Worm (Caenorhabditis elegans) whole organism, L4 larva: Measurements from ENCODE around the gene str-52.
"Not testable (repeated sequence)": the region's sequence is repeated elsewhere in the genome, so short reads cannot be mapped to it uniquely, and the experiment has no call there.

Experiments used
- R02D3.7 ChIP-seq: fragments of 150-350 bp; sonication (generic microtip); optimal IDR thresholded peaks from 3 replicates; lab custom pipeline; 2014; ENCODE audit warnings: missing biosample characterization, missing genetic modification characterization
- Y105C5A.15 ChIP-seq: fragments of 200-800 bp; sonication (Bioruptor generic); IDR thresholded peaks from 2 replicates; pipeline ENCODE4 v1.3.6; 2022; ENCODE audit warnings: missing genetic modification characterization, missing compliant biosample characterization
- Y5F2A.4 ChIP-seq: fragments of 200-800 bp; sonication (Bioruptor generic); optimal IDR thresholded peaks from 2 replicates; lab custom pipeline; 2018; ENCODE audit warnings: mild to moderate bottlenecking, missing genetic modification characterization, missing compliant biosample characterization
- Y75B8A.6 ChIP-seq: fragments of 200-800 bp; sonication (Bioruptor generic); IDR thresholded peaks from 2 replicates; pipeline ENCODE4 v1.3.6; 2022; ENCODE audit warnings: missing genetic modification reagents, missing genetic modification characterization, missing compliant biosample characterization
- aha-1 ChIP-seq: fragments of 150-350 bp; peaks from one replicate; lab custom pipeline; 2014; ENCODE audit warnings: missing biosample characterization, missing genetic modification characterization
- arid-1 ChIP-seq: fragments of 200-800 bp; sonication (Bioruptor generic); conservative IDR thresholded peaks from 2 replicates; pipeline ENCODE4 v1.3.6; 2022; ENCODE audit warnings: missing genetic modification reagents, missing genetic modification characterization, missing compliant biosample characterization
- ceh-32 ChIP-seq: sonication (generic microtip); optimal IDR thresholded peaks from 2 replicates; lab custom pipeline; 2016; ENCODE audit warnings: mild to moderate bottlenecking, missing genetic modification characterization, missing compliant biosample characterization; ENCODE audit not compliant: poor library complexity
- ceh-44 ChIP-seq: fragments of 200-800 bp; sonication (Bioruptor generic); IDR thresholded peaks from 2 replicates; pipeline ENCODE4 v1.3.6; 2022; ENCODE audit warnings: missing genetic modification reagents, missing genetic modification characterization, missing compliant biosample characterization
- daf-16 ChIP-seq, 3 experiments: sonication (generic microtip); optimal IDR thresholded peaks; 2 replicates each; lab custom pipeline; 2016 to 2017; ENCODE audit warnings: missing genetic modification characterization in 3 of 3, missing genetic modification reagents in 3 of 3, mild to moderate bottlenecking in 2 of 3, missing compliant biosample characterization in 2 of 3, missing biosample characterization in 1 of 3, moderate library complexity in 1 of 3
- hif-1 ChIP-seq, 2 experiments: sonication (generic microtip); optimal IDR thresholded peaks; 2 replicates each; lab custom pipeline; 2016 to 2017; ENCODE audit warnings: missing compliant biosample characterization in 2 of 2, missing genetic modification characterization in 2 of 2, missing genetic modification reagents in 2 of 2, missing genotype in 2 of 2, mild to moderate bottlenecking in 1 of 2
- hlh-30 ChIP-seq: sonication (generic microtip); optimal IDR thresholded peaks from 2 replicates; lab custom pipeline; 2017; ENCODE audit warnings: antibody characterized with exemption, mild to moderate bottlenecking, missing genetic modification characterization, missing compliant biosample characterization; ENCODE audit not compliant: insufficient read depth
- hmg-1.1 ChIP-seq: fragments of 200-800 bp; sonication (Bioruptor generic); IDR thresholded peaks from 2 replicates; pipeline ENCODE4 v1.3.6; 2022; ENCODE audit warnings: missing genetic modification reagents, missing genetic modification characterization, missing compliant biosample characterization
- jun-1 ChIP-seq: fragments of 150-350 bp; optimal IDR thresholded peaks from 2 replicates; lab custom pipeline; 2014; ENCODE audit warnings: missing biosample characterization, missing genetic modification reagents, missing genetic modification characterization
- lir-3 ChIP-seq: sonication (generic microtip); optimal IDR thresholded peaks from 2 replicates; lab custom pipeline; 2016; ENCODE audit warnings: mild to moderate bottlenecking, missing genetic modification characterization, missing compliant biosample characterization
- madf-5 ChIP-seq, 2 experiments: fragments of 200-800 bp; sonication (Bioruptor generic); IDR thresholded peaks; 2 replicates each; pipeline ENCODE4 v1.3.6; 2022; ENCODE audit warnings: missing compliant biosample characterization in 2 of 2, missing genetic modification characterization in 2 of 2
- madf-9 ChIP-seq: fragments of 200-800 bp; sonication (Bioruptor generic); conservative IDR thresholded peaks from 2 replicates; pipeline ENCODE4 v1.3.6; 2022; ENCODE audit warnings: missing genetic modification reagents, missing genetic modification characterization, missing compliant biosample characterization
- nhr-10 ChIP-seq: fragments of 150-350 bp; optimal IDR thresholded peaks from 2 replicates; lab custom pipeline; 2014; ENCODE audit warnings: missing biosample characterization, missing genetic modification characterization
- nhr-11 ChIP-seq: fragments of 150-350 bp; optimal IDR thresholded peaks from 2 replicates; lab custom pipeline; 2014; ENCODE audit warnings: missing biosample characterization, missing genetic modification characterization
- nhr-237 ChIP-seq: sonication (generic microtip); optimal IDR thresholded peaks from 2 replicates; lab custom pipeline; 2017; ENCODE audit warnings: missing biosample characterization, missing genetic modification characterization
- nhr-28 ChIP-seq: fragments of 150-350 bp; optimal IDR thresholded peaks from 2 replicates; lab custom pipeline; 2014; ENCODE audit warnings: missing biosample characterization, missing genetic modification characterization
- nhr-41 ChIP-seq: fragments of 200-800 bp; sonication (Bioruptor generic); IDR thresholded peaks from 2 replicates; pipeline ENCODE4 v1.3.6; 2022; ENCODE audit warnings: missing genetic modification reagents, missing genetic modification characterization, missing compliant biosample characterization
- nhr-6 ChIP-seq: fragments of 150-350 bp; optimal IDR thresholded peaks from 2 replicates; lab custom pipeline; 2014; ENCODE audit warnings: missing biosample characterization, missing genetic modification characterization
- rbr-2 ChIP-seq: sonication (generic microtip); optimal IDR thresholded peaks from 2 replicates; lab custom pipeline; 2016; ENCODE audit warnings: missing genotype, missing genetic modification characterization, missing compliant biosample characterization
- tra-1 ChIP-seq: fragments of 200-800 bp; sonication (Bioruptor generic); IDR thresholded peaks from 2 replicates; pipeline ENCODE4 v1.3.6; 2022; ENCODE audit warnings: missing genetic modification reagents, missing genetic modification characterization, missing compliant biosample characterization
- unc-130 ChIP-seq: sonication (generic microtip); optimal IDR thresholded peaks from 2 replicates; lab custom pipeline; 2016; ENCODE audit warnings: missing genetic modification reagents, missing genetic modification characterization, missing compliant biosample characterization
- unc-62 ChIP-seq, 3 experiments: fragments of 150-350 bp in 1 of 3; sonication (generic microtip); optimal IDR thresholded peaks in 2 of 3; peaks in 1 of 3; 1 replicate in 1 of 3; 2 replicates in 2 of 3; lab custom pipeline; 2014 to 2017; ENCODE audit warnings: missing biosample characterization in 3 of 3, missing genetic modification characterization in 3 of 3, missing genetic modification reagents in 3 of 3, missing genotype in 1 of 3
- vab-7 ChIP-seq: fragments of 200-800 bp; sonication (Bioruptor generic); IDR thresholded peaks from 2 replicates; pipeline ENCODE4 v1.3.6; 2022; ENCODE audit warnings: missing genetic modification reagents, missing genetic modification characterization, missing compliant biosample characterization
- zfp-2 ChIP-seq: sonication (generic microtip); optimal IDR thresholded peaks from 2 replicates; lab custom pipeline; 2016; ENCODE audit warnings: mild to moderate bottlenecking, missing genetic modification characterization, missing compliant biosample characterization
- zip-11 ChIP-seq: fragments of 200-800 bp; sonication (Bioruptor generic); IDR thresholded peaks from 2 replicates; pipeline ENCODE4 v1.3.6; 2022; ENCODE audit warnings: missing genetic modification characterization, missing compliant biosample characterization
- ztf-11 ChIP-seq: fragments of 150-350 bp; optimal IDR thresholded peaks from 2 replicates; lab custom pipeline; 2014; ENCODE audit warnings: missing biosample characterization, missing genetic modification characterization

The str-52 gene

DNA sequence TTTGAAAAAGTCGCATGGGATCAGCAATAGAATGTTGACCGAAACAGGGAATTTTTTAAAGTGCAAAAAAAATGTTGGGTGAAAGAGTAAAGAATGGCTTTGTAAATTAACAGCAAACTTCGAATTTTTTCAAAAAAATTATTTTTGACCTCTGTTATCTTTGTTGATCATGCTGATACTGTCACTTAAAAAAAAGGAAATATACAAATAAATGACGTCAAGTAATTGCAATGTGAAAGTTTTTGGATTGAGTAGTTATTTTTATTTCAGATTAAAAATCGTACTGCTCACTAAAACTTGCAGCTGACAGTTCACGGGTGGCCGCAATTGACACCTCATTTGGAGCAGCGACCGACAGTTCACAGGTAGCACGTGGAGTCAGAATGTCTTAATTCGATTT, 4.9 kb upstream of the str-52 start, which contains the start of gene C45H4.13:
TSS of gene C45H4.13 (minus strand) at position 101 of the 400 bp plus-strand sequence.
- no peak for TF ChIP-seq hlh-30
- TF ChIP-seq nhr-237, result no peak
- TF ChIP-seq zfp-2 (tag; lab: Kevin White, UChicago), result no peak
- no peak for TF ChIP-seq R02D3.7
- no peak for TF ChIP-seq ztf-11 (tag; lab: Kevin White, UChicago)
- TF ChIP-seq Y75B8A.6 (GFP tag; lab: Robert Waterston, UW), result no peak

- TF ChIP-seq nhr-237, result no peak
- TF ChIP-seq hmg-1.1 (GFP tag; lab: Robert Waterston, UW), result no peak
- TF ChIP-seq hif-1 (tag; optimal IDR thresholded peaks at IDR 0.05; lab: Kevin White, UChicago), result no peak
- no peak for TF ChIP-seq nhr-41
- no peak for TF ChIP-seq daf-16 (GFP tag; optimal IDR thresholded peaks at IDR 0.05; lab: Kevin White, UChicago)
- TF ChIP-seq daf-16 (tag; optimal IDR thresholded peaks at IDR 0.05; lab: Kevin White, UChicago), result no peak
- TF ChIP-seq jun-1 (tag; lab: Kevin White, UChicago), result no peak
- TF ChIP-seq ceh-44 (GFP tag; lab: Robert Waterston, UW), result no peak
- TF ChIP-seq unc-62 (GFP tag; optimal IDR thresholded peaks at IDR 0.05 in 1 of 2; lab: Kevin White, UChicago), result no peak
- TF ChIP-seq unc-62 (tag; optimal IDR thresholded peaks at IDR 0.05; lab: Kevin White, UChicago), result no peak
- TF ChIP-seq nhr-6 (tag; lab: Kevin White, UChicago), result no peak
- TF ChIP-seq vab-7 (GFP tag; lab: Robert Waterston, UW), result no peak
Observed at ce11 chrV:2149432-2149831, 3.5 kb upstream of the str-52 start, which contains the start of gene C45H4.21. Gene C45H4.21 (minus strand): TSS chrV:2149532.

DNA sequence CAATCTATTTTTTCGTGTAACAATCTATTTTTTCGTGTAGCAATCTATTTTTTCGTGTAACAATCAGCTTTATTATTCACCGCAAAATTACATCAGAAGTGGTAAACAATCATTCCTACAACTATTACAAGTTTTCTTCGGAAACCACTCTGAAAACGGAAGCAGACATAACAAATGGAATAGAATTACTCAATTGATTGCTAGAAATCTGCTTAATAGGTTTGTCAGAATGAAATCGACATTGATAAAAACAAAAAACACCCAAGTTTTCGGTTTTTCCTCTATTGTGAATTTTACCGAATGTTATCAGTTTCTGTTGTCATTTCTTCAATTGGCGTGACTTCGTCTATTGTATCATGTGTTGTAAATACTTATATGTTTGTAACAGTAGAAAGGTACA, 851 bp upstream of the str-52 start, which contains the start of gene srbc-20:
TSS of gene srbc-20 (plus strand) at position 301 of the 400 bp plus-strand sequence.
- no peak for TF ChIP-seq Y105C5A.15 (GFP tag; lab: Robert Waterston, UW)
- TF ChIP-seq zip-11 (GFP tag; lab: Robert Waterston, UW), result no peak
- no peak for TF ChIP-seq arid-1 (GFP tag; lab: Robert Waterston, UW)

DNA sequence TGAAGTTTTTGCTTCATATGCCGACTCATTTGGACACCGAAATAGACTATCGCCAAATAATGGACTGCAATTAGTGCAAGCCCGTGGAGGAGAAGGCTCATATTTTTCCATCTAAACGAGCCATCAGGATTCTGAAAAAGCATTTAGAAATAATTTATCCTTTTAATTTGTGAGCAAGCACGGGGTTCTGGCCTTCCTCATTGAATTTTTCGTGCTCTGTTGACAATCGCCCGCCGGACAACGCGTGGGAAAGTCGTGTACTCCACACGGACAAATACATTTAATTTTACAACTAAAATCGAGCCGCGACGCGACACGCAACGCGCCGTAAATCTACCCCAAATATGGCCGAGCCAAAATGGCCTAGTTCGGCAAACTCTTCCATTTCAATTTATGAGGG, 1.5 kb downstream of the str-52 start, which contains the start of gene F22F7.12:
TSS of gene F22F7.12 (minus strand) at position 101 of the 400 bp plus-strand sequence.
- not testable (repeated sequence) for TF ChIP-seq vab-7 (GFP tag; lab: Robert Waterston, UW); lir-3 (tag; lab: Kevin White, UChicago); nhr-10

DNA sequence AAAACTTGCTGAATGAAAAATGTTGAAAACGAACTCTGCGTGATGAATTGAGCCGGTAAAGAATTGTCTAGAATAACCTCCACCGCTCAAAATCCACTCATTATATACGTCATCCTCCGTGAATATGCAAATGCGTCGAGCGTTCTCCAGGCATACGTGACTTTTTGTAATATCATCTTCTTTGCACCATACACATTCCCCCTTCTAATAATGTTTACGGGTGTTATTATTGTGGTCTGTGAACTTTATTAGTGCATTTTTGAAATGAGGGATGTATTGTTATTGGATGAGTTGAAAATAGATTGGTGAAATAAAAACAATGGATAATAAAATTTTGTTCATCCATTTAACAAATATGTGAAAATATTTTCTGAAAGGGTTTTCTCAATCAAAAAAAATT, 6.0 kb downstream of the str-52 start, which contains the start of gene F22F7.7:
TSS of gene F22F7.7 (minus strand) at position 125 of the 400 bp plus-strand sequence.
- TF ChIP-seq madf-5 (GFP tag; IDR thresholded peaks at IDR 0.05; lab: Robert Waterston, UW) (no peak), aha-1 (tag; lab: Kevin White, UChicago) (peak; percentile 94), hif-1 (tag; optimal IDR thresholded peaks at IDR 0.05; lab: Kevin White, UChicago) (peak in 1 of 2 experiments; percentile 69)

DNA sequence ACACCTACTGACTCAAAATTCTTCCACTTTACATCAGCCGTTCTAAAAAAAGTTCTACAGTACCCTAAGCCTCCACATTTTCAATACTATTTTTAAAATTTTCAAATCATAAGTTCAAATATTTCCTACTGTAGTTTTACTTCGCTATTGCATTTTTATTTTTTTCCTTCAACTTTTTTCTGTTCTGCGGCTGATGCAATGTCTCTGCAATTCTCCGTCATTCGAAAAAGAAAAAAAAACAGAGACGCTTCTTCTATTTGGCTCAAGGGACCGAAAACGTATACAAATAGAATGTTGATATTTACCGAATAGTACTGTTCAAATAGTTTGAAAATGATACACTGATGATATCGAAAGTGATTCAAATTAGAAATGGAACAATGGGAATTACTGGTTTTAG, 7.7 kb downstream of the str-52 start:
- TF ChIP-seq ceh-32, result no peak
- TF ChIP-seq madf-9 (GFP tag; lab: Robert Waterston, UW), result no peak
- peak in 1 of 2 experiments; percentile 42 for TF ChIP-seq unc-62 (GFP tag; optimal IDR thresholded peaks at IDR 0.05 in 1 of 2; lab: Kevin White, UChicago)
- no peak for TF ChIP-seq unc-62 (tag; optimal IDR thresholded peaks at IDR 0.05; lab: Kevin White, UChicago)
- no peak for TF ChIP-seq tra-1 (GFP tag; lab: Robert Waterston, UW)
- TF ChIP-seq nhr-6 (tag; lab: Kevin White, UChicago), result no peak
- no peak for TF ChIP-seq rbr-2 (tag; lab: Kevin White, UChicago)
- TF ChIP-seq nhr-28 (tag; lab: Kevin White, UChicago), result peak; percentile 12
- TF ChIP-seq hmg-1.1 (GFP tag; lab: Robert Waterston, UW), result no peak
- peak; percentile 43 for TF ChIP-seq nhr-11 (tag; lab: Kevin White, UChicago)
- no peak for TF ChIP-seq aha-1 (tag; lab: Kevin White, UChicago)
- TF ChIP-seq ztf-11 (tag; lab: Kevin White, UChicago), result no peak
- no peak for TF ChIP-seq unc-130 (GFP tag; lab: Kevin White, UChicago)
- TF ChIP-seq Y5F2A.4 (GFP tag; lab: Kevin White, UChicago), result no peak
- no peak for TF ChIP-seq nhr-237
